Worm (Caenorhabditis elegans) whole organism, L1 larva: ENCODE results near the gene Y47D7A.13.
A peak's percentile ranks its signal among the peaks of the same experiment; 100 is the strongest.

Experiments
- C04F5.9 ChIP-seq: sonication (generic microtip); optimal IDR thresholded peaks from 2 replicates; lab custom pipeline; 2016; ENCODE audit warnings: missing genetic modification characterization, missing compliant biosample characterization
- C16A3.4 ChIP-seq: fragments of 150-350 bp; optimal IDR thresholded peaks from 2 replicates; lab custom pipeline; 2014; ENCODE audit warnings: missing biosample characterization, missing genetic modification characterization
- F16B12.6 ChIP-seq: fragments of 150-350 bp; optimal IDR thresholded peaks from 2 replicates; lab custom pipeline; 2014; ENCODE audit warnings: missing biosample characterization, missing genetic modification characterization
- Y116A8C.19 ChIP-seq: sonication (generic microtip); optimal IDR thresholded peaks from 2 replicates; lab custom pipeline; 2016; ENCODE audit warnings: missing compliant biosample characterization, missing genetic modification characterization, borderline replicate concordance
- aha-1 ChIP-seq: fragments of 150-350 bp; optimal IDR thresholded peaks from 2 replicates; lab custom pipeline; 2014; ENCODE audit warnings: missing biosample characterization, missing genetic modification characterization
- alr-1 ChIP-seq: fragments of 200-800 bp; sonication (Bioruptor generic); optimal IDR thresholded peaks from 2 replicates; lab custom pipeline; 2018; ENCODE audit warnings: borderline replicate concordance, mild to moderate bottlenecking, missing genetic modification characterization, missing compliant biosample characterization
- ceh-8 ChIP-seq: fragments of 200-800 bp; sonication (Bioruptor generic); optimal IDR thresholded peaks from 2 replicates; lab custom pipeline; 2018; ENCODE audit warnings: mild to moderate bottlenecking, missing genetic modification characterization, moderate library complexity, missing compliant biosample characterization
- ceh-82 ChIP-seq, 3 experiments: fragments of 150-350 bp in 1 of 3; sonication (generic microtip) in 2 of 3; optimal IDR thresholded peaks; 2 replicates each; lab custom pipeline; 2014 to 2017; ENCODE audit warnings: missing biosample characterization in 3 of 3, missing genetic modification characterization in 3 of 3
- ceh-88 ChIP-seq: fragments of 200-800 bp; sonication (Bioruptor generic); IDR thresholded peaks from 2 replicates; pipeline ENCODE4 v1.3.6; 2022; ENCODE audit warnings: missing genetic modification characterization, missing compliant biosample characterization
- dsc-1 ChIP-seq: sonication (generic microtip); optimal IDR thresholded peaks from 2 replicates; lab custom pipeline; 2016; ENCODE audit warnings: mild to moderate bottlenecking, missing genetic modification characterization, missing compliant biosample characterization
- efl-3 ChIP-seq: fragments of 200-800 bp; sonication (Bioruptor generic); optimal IDR thresholded peaks from 2 replicates; lab custom pipeline; 2018; ENCODE audit warnings: mild to moderate bottlenecking, missing genetic modification characterization, missing compliant biosample characterization
- egl-27 ChIP-seq, 2 experiments: fragments of 150-350 bp in 1 of 2; sonication (generic microtip); optimal IDR thresholded peaks; 3 replicates each; lab custom pipeline; 2017 to 2018; ENCODE audit warnings: missing biosample characterization in 2 of 2, missing genetic modification characterization in 2 of 2, missing genetic modification reagents in 2 of 2
- fkh-10 ChIP-seq: sonication (generic microtip); optimal IDR thresholded peaks from 2 replicates; lab custom pipeline; 2017; ENCODE audit warnings: missing biosample characterization, missing genetic modification reagents, missing genetic modification characterization
- fkh-4 ChIP-seq: sonication (generic microtip); optimal IDR thresholded peaks from 2 replicates; lab custom pipeline; 2016; ENCODE audit warnings: missing compliant biosample characterization, missing genetic modification characterization, borderline replicate concordance
- fos-1 ChIP-seq: fragments of 150-350 bp; optimal IDR thresholded peaks from 2 replicates; lab custom pipeline; 2014; ENCODE audit warnings: missing biosample characterization, missing genetic modification characterization
- hlh-17 ChIP-seq: fragments of 200-800 bp; sonication (Bioruptor generic); optimal IDR thresholded peaks from 2 replicates; lab custom pipeline; 2018; ENCODE audit warnings: missing genetic modification characterization, mild to moderate bottlenecking, missing compliant biosample characterization, moderate library complexity, borderline replicate concordance
- irx-1 ChIP-seq: sonication (generic microtip); optimal IDR thresholded peaks from 2 replicates; lab custom pipeline; 2016; ENCODE audit warnings: missing genetic modification characterization, missing compliant biosample characterization
- isw-1 ChIP-seq: fragments of 200-800 bp; sonication (Bioruptor generic); IDR thresholded peaks from 2 replicates; pipeline ENCODE4 v1.3.6; 2022; ENCODE audit warnings: missing genetic modification characterization, missing compliant biosample characterization
- lin-39 ChIP-seq: fragments of 150-350 bp; optimal IDR thresholded peaks from 2 replicates; lab custom pipeline; 2014; ENCODE audit warnings: missing biosample characterization, missing genetic modification reagents, missing genetic modification characterization
- lsy-2 ChIP-seq, 2 experiments: fragments of 150-350 bp; optimal IDR thresholded peaks; 2 replicates each; lab custom pipeline; 2014; ENCODE audit warnings: missing biosample characterization in 2 of 2, missing genetic modification characterization in 2 of 2
- mep-1 ChIP-seq: fragments of 150-350 bp; optimal IDR thresholded peaks from 2 replicates; lab custom pipeline; 2014; ENCODE audit warnings: missing biosample characterization, missing genetic modification characterization
- nhr-47 ChIP-seq: sonication (generic microtip); optimal IDR thresholded peaks from 2 replicates; lab custom pipeline; 2016; ENCODE audit warnings: mild to moderate bottlenecking, missing genetic modification characterization, moderate library complexity, missing compliant biosample characterization
- nhr-76 ChIP-seq: sonication (generic microtip); optimal IDR thresholded peaks from 2 replicates; lab custom pipeline; 2017; ENCODE audit warnings: missing biosample characterization, missing genetic modification characterization
- nhr-84 ChIP-seq: sonication (generic microtip); optimal IDR thresholded peaks from 2 replicates; lab custom pipeline; 2017; ENCODE audit warnings: missing biosample characterization, missing genetic modification characterization
- nhr-85 ChIP-seq: sonication (generic microtip); peaks from one replicate; lab custom pipeline; 2016; ENCODE audit warnings: missing genetic modification characterization, inconsistent platforms, missing compliant biosample characterization
- pqm-1 ChIP-seq: sonication (generic microtip); optimal IDR thresholded peaks from 3 replicates; lab custom pipeline; 2017; ENCODE audit warnings: missing biosample characterization, missing genetic modification characterization
- sox-4 ChIP-seq: sonication (generic microtip); optimal IDR thresholded peaks from 2 replicates; lab custom pipeline; 2016; ENCODE audit warnings: missing genetic modification characterization, missing compliant biosample characterization
- sptf-1 ChIP-seq: fragments of 150-350 bp; optimal IDR thresholded peaks from 2 replicates; lab custom pipeline; 2014; ENCODE audit warnings: missing biosample characterization, missing genetic modification characterization
- sup-37 ChIP-seq: fragments of 200-800 bp; sonication (Bioruptor generic); optimal IDR thresholded peaks from 2 replicates; lab custom pipeline; 2018; ENCODE audit warnings: mild to moderate bottlenecking, missing genetic modification characterization, missing compliant biosample characterization
- swsn-7 ChIP-seq: sonication (generic microtip); optimal IDR thresholded peaks from 2 replicates; lab custom pipeline; 2016; ENCODE audit warnings: missing genetic modification characterization, missing compliant biosample characterization
- tlp-1 ChIP-seq: fragments of 150-350 bp; optimal IDR thresholded peaks from 2 replicates; lab custom pipeline; 2014; ENCODE audit warnings: missing biosample characterization, missing genetic modification characterization
- unc-130 ChIP-seq: fragments of 150-350 bp; optimal IDR thresholded peaks from 2 replicates; lab custom pipeline; 2017; ENCODE audit warnings: missing biosample characterization, missing genetic modification characterization, inconsistent platforms
- unc-30 ChIP-seq: sonication (generic microtip); optimal IDR thresholded peaks from 2 replicates; lab custom pipeline; 2017; ENCODE audit warnings: missing biosample characterization, missing genetic modification characterization
- vab-15 ChIP-seq: sonication (generic microtip); optimal IDR thresholded peaks from 2 replicates; lab custom pipeline; 2017; ENCODE audit warnings: missing genotype, mild to moderate bottlenecking, missing genetic modification characterization, missing compliant biosample characterization
- xbp-1 ChIP-seq: sonication (generic microtip); optimal IDR thresholded peaks from 2 replicates; lab custom pipeline; 2016; ENCODE audit warnings: missing genetic modification characterization, missing compliant biosample characterization
- zag-1 ChIP-seq: fragments of 150-350 bp; optimal IDR thresholded peaks from 2 replicates; lab custom pipeline; 2014; ENCODE audit warnings: missing biosample characterization, missing genetic modification characterization
- zip-4 ChIP-seq: fragments of 200-800 bp; sonication (Bioruptor generic); optimal IDR thresholded peaks from 2 replicates; lab custom pipeline; 2018; ENCODE audit warnings: mild to moderate bottlenecking, missing genetic modification characterization, moderate library complexity, missing compliant biosample characterization
- ztf-11 ChIP-seq, 2 experiments: sonication (generic microtip); optimal IDR thresholded peaks; 2 replicates each; lab custom pipeline; 2016 to 2017; ENCODE audit warnings: missing genetic modification characterization in 2 of 2, missing biosample characterization in 1 of 2, missing compliant biosample characterization in 1 of 2
- ztf-4 ChIP-seq: fragments of 150-350 bp; optimal IDR thresholded peaks from 2 replicates; lab custom pipeline; 2014; ENCODE audit warnings: missing biosample characterization, missing genetic modification characterization

The Y47D7A.13 gene

DNA sequence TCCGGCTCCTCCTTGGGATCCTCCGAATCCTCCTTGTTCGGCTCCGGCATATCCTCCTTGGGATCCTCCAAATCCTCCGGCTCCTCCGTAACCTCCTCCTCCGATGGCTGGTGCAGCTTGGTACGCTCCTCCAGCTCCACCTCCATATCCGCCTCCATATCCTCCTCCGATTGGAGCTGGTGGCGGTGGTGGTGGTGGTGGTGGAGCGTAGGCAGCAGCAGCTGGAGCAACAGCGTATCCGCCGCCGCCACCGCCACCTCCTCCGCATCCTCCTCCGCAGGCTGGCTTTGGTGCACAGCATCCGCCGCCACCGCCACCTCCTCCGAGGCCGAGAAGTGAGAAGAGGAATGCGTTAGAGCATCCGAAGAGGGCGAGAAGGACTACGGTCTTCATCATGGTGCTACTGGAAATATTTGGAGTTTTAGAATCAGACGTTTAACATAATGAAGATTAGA lies 2.9 kb downstream of the Y47D7A.13 start, which contains the start of gene Y47D7A.15:
Gene Y47D7A.15 (minus strand): TSS at position 405 of the 455 bp plus-strand sequence.
- peak; percentile 62 for TF ChIP-seq ceh-8
- TF ChIP-seq vab-15: no peak
- no peak for TF ChIP-seq C16A3.4 (tag; lab: Kevin White, UChicago)
- no peak for TF ChIP-seq C04F5.9 (tag; lab: Kevin White, UChicago)
- TF ChIP-seq nhr-47 (tag; lab: Kevin White, UChicago): no peak

DNA sequence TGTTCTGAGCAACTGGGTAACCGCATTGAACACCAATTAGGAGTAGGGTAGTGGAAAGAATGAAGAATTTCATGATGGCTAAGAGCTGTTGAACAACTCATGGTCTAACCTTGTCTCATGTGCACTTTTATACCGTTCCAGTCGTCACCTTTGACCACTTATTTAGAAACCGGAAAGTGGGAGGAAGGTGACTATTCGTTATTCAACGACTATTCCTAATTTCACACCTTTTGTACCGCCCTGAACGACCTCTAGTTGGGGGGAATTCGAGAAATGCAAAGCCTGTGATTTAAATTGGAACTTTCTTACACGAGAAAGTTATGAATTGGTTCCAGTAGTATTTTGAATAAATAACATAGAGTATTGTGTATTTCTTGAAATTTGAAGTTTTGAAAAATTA lies 6.2 kb downstream of the Y47D7A.13 start, which contains the start of gene Y47D7A.12:
Gene Y47D7A.12 (minus strand): TSS at position 101 of the 400 bp plus-strand sequence.
- TF ChIP-seq nhr-47 (tag; lab: Kevin White, UChicago) (no peak), xbp-1 (no peak), efl-3 (GFP tag; lab: Kevin White, UChicago) (no peak), lsy-2 (tag; optimal IDR thresholded peaks at IDR 0.05; lab: Kevin White, UChicago) (no peak), dsc-1 (tag; lab: Kevin White, UChicago) (no peak), fkh-10 (GFP tag; lab: Kevin White, UChicago) (no peak), fkh-4 (tag; lab: Kevin White, UChicago) (no peak), lin-39 (tag; lab: Kevin White, UChicago) (no peak), unc-30 (no peak), ztf-4 (tag; lab: Kevin White, UChicago) (no peak), hlh-17 (no peak), aha-1 (tag; lab: Kevin White, UChicago) (no peak), F16B12.6 (tag; lab: Kevin White, UChicago) (no peak), zip-4 (GFP tag; lab: Kevin White, UChicago) (no peak), sptf-1 (tag; lab: Kevin White, UChicago) (no peak), ztf-11 (tag; optimal IDR thresholded peaks at IDR 0.05; lab: Kevin White, UChicago) (no peak), unc-130 (tag; lab: Kevin White, UChicago) (no peak), irx-1 (tag; lab: Kevin White, UChicago) (no peak), C04F5.9 (tag; lab: Kevin White, UChicago) (no peak), ceh-82 (tag; optimal IDR thresholded peaks at IDR 0.05; lab: Kevin White, UChicago) (no peak)
- TF ChIP-seq, all 84 proteins: peak for 0

DNA sequence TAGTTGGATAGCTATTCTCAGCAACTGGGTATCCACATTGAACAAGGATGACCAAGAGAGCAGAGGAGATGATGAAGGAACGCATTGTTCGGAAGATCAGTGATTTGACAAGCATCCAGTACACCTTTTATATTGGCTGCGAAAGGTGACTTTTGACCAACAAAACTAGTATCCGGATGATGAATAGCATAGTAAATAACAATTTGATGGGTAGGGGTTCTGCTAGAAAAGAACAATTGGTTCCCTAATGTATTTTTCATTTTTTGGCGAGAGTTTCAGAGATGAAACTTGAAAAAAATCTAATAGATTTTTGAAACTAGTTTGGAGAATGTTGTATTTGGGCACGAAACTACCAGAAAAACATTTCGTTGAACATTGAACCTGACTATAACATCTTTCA lies 7.5 kb downstream of the Y47D7A.13 start, which contains the start of gene Y47D7A.11:
Gene Y47D7A.11 (minus strand): TSS at position 101 of the 400 bp plus-strand sequence.
- no peak for TF ChIP-seq mep-1
- TF ChIP-seq ztf-4 (tag; lab: Kevin White, UChicago): no peak
- no peak for TF ChIP-seq alr-1 (tag; lab: Kevin White, UChicago)
- TF ChIP-seq isw-1 (GFP tag; lab: Robert Waterston, UW): no peak

DNA sequence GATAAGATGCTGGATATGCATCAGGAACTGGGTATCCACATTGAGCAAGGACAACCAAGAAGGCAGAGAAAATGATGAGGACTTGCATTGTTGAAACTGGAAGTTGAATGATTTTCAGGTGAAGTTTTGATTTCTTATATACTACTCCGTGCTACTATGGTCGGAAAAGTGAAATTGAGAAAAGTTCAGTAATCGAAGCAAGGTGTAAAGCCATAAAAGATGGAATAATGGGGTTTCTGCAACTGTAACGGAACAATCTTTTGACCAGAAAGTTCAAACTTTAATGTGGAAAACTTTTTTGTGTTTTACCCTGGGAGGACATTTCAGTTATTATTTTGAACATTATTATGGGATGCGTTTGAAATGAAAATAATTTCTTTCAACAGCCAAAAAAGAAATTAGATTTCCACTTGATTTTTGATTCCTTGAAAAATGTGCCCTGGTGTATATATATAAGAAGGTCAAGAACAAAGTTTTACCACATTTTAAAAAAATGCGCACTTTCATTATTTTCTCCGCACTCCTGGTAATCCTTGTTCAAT lies 11.8 kb downstream of the Y47D7A.13 start, which contains the start of the genes Y47D7A.9 and Y47D7A.19:
Gene Y47D7A.9 (minus strand): TSS at position 101 of the 542 bp plus-strand sequence.
Gene Y47D7A.19 (plus strand): TSS at position 492 of the 542 bp plus-strand sequence.
- TF ChIP-seq sup-37 (GFP tag; lab: Kevin White, UChicago): no peak
- no peak for TF ChIP-seq fos-1
- TF ChIP-seq nhr-76 (tag; lab: Kevin White, UChicago): no peak
- no peak for TF ChIP-seq swsn-7 (tag; lab: Kevin White, UChicago)
- TF ChIP-seq sox-4: no peak
- no peak for TF ChIP-seq F16B12.6 (tag; lab: Kevin White, UChicago)

DNA sequence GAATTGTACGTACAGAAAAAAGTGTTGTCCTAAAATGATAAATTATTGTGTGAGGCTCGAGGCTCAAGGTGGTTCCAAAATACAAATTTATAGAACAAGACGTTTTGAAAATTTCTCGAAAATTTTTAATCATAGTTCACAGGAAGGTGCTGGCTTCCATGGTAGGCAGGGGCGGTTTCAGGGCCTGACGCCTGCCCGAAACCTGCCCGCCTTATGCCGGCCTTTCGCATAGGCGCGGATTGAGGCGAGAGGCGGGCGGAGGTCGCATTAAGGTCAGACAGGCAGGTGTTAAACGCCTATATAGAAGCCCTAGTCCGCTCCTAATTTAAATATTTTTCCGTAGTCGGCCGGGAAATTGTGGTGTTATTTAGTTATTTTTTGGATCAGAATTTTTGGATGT lies 12.6 kb downstream of the Y47D7A.13 start:
- no peak for TF ChIP-seq F16B12.6 (tag; lab: Kevin White, UChicago)
- TF ChIP-seq tlp-1 (tag; lab: Kevin White, UChicago): no peak
- no peak for TF ChIP-seq fkh-10 (GFP tag; lab: Kevin White, UChicago)
- TF ChIP-seq fos-1: no peak
- no peak for TF ChIP-seq zag-1 (tag; lab: Kevin White, UChicago)
- no peak for TF ChIP-seq Y116A8C.19
- TF ChIP-seq egl-27 (tag; optimal IDR thresholded peaks at IDR 0.05; lab: Kevin White, UChicago): no peak
- no peak for TF ChIP-seq nhr-85 (tag; lab: Kevin White, UChicago)
- no peak for TF ChIP-seq nhr-84 (tag; lab: Kevin White, UChicago)
- no peak for TF ChIP-seq unc-130 (tag; lab: Kevin White, UChicago)
- no peak for TF ChIP-seq ceh-88
- no peak for TF ChIP-seq pqm-1 (tag; lab: Kevin White, UChicago)
- TF ChIP-seq, all 84 proteins: peak for 0
